Fruit fly (Drosophila melanogaster) whole organism, embryonic: ENCODE data around the gene CG42795.

Source experiments
- Blimp-1 ChIP-seq: fragments of 200-800 bp; sonication (Bioruptor generic); optimal IDR thresholded peaks from 3 replicates; lab custom pipeline; 2018; ENCODE audit warnings: missing biosample characterization, missing genetic modification characterization, mild to moderate bottlenecking, moderate library complexity, missing genetic modification reagents
- CG10267 ChIP-seq: fragments of 200-800 bp; sonication (Bioruptor generic); optimal IDR thresholded peaks from 2 replicates; lab custom pipeline; 2018; ENCODE audit warnings: missing biosample characterization, mild to moderate bottlenecking, missing genetic modification characterization, moderate library complexity
- CG10565 ChIP-seq: fragments of 200-800 bp; sonication (Bioruptor generic); optimal IDR thresholded peaks from 3 replicates; lab custom pipeline; 2016; ENCODE audit warnings: missing biosample characterization, mild to moderate bottlenecking, missing genetic modification characterization
- CG12236 ChIP-seq: fragments of 200-800 bp; sonication (Bioruptor generic); optimal IDR thresholded peaks from 2 replicates; lab custom pipeline; 2016; ENCODE audit warnings: missing biosample characterization, missing genetic modification characterization
- CG13424 ChIP-seq: fragments of 200-800 bp; sonication (Bioruptor generic); optimal IDR thresholded peaks from 2 replicates; lab custom pipeline; 2019; ENCODE audit warnings: missing biosample characterization, mild to moderate bottlenecking, missing genetic modification characterization, moderate library complexity
- CG13894 ChIP-seq: fragments of 200-800 bp; sonication (Bioruptor generic); optimal IDR thresholded peaks from 3 replicates; lab custom pipeline; 2018; ENCODE audit warnings: missing biosample characterization, mild to moderate bottlenecking, missing genetic modification characterization, moderate library complexity
- CG16863 ChIP-seq: fragments of 200-800 bp; sonication (Bioruptor generic); optimal IDR thresholded peaks from 3 replicates; lab custom pipeline; 2016; ENCODE audit warnings: missing biosample characterization, missing genetic modification characterization
- CG17328 ChIP-seq: fragments of 200-800 bp; sonication (Bioruptor generic); IDR thresholded peaks from 2 replicates; pipeline ENCODE4 v1.3.6; 2022; ENCODE audit warnings: missing biosample characterization, missing genetic modification characterization
- CG30020 ChIP-seq: fragments of 200-800 bp; optimal IDR thresholded peaks from 2 replicates; lab custom pipeline; 2019; ENCODE audit warnings: missing biosample characterization, mild to moderate bottlenecking, missing genetic modification characterization, moderate library complexity
- CG30403 ChIP-seq: fragments of 200-800 bp; sonication (Bioruptor generic); optimal IDR thresholded peaks from 3 replicates; lab custom pipeline; 2016; ENCODE audit warnings: missing biosample characterization, missing genetic modification characterization
- CG32532 ChIP-seq: fragments of 200-800 bp; sonication (Bioruptor generic); IDR thresholded peaks from 2 replicates; pipeline ENCODE4 v1.3.6; 2022; ENCODE audit warnings: missing biosample characterization, missing genetic modification characterization
- CG4707 ChIP-seq: fragments of 200-800 bp; sonication (Bioruptor generic); optimal IDR thresholded peaks from 2 replicates; lab custom pipeline; 2018; ENCODE audit warnings: missing biosample characterization, mild to moderate bottlenecking, missing genetic modification characterization, moderate library complexity
- CG4854 ChIP-seq: fragments of 200-800 bp; sonication (Bioruptor generic); optimal IDR thresholded peaks from 2 replicates; lab custom pipeline; 2016; ENCODE audit warnings: missing biosample characterization, missing genetic modification characterization, inconsistent platforms
- CG7928 ChIP-seq: fragments of 200-800 bp; sonication (Bioruptor generic); optimal IDR thresholded peaks from 2 replicates; lab custom pipeline; 2017; ENCODE audit warnings: missing biosample characterization, mild to moderate bottlenecking, missing genetic modification characterization
- CHES-1-like ChIP-seq: fragments of 200-800 bp; sonication (Bioruptor generic); optimal IDR thresholded peaks from 2 replicates; lab custom pipeline; 2016; ENCODE audit warnings: missing biosample characterization, missing genetic modification characterization
- E2f1 ChIP-seq: fragments of 200-800 bp; sonication (Bioruptor generic); IDR thresholded peaks from 2 replicates; pipeline ENCODE4 v1.3.6; 2022; ENCODE audit warnings: missing biosample characterization, missing genetic modification characterization
- E2f2 ChIP-seq: fragments of 200-800 bp; sonication (Bioruptor generic); IDR thresholded peaks from 2 replicates; pipeline ENCODE4 v1.3.6; 2022; ENCODE audit warnings: missing biosample characterization, missing genetic modification characterization
- Ets97D ChIP-seq: fragments of 200-800 bp; sonication (Bioruptor generic); optimal IDR thresholded peaks from 3 replicates; lab custom pipeline; 2016; ENCODE audit warnings: missing biosample characterization, missing genetic modification characterization
- Hand ChIP-seq: fragments of 200-800 bp; sonication (Bioruptor generic); optimal IDR thresholded peaks from 2 replicates; lab custom pipeline; 2017; ENCODE audit warnings: mild to moderate bottlenecking, missing biosample characterization, missing genetic modification reagents, missing genetic modification characterization
- Hr39 ChIP-seq: fragments of >200 bp; optimal IDR thresholded peaks from 2 replicates; lab custom pipeline; 2017
- Hsf ChIP-seq: fragments of 200-800 bp; sonication (Bioruptor generic); optimal IDR thresholded peaks from 3 replicates; lab custom pipeline; 2016; ENCODE audit warnings: missing biosample characterization, missing genetic modification characterization
- Kr ChIP-seq: fragments of 200-800 bp; sonication (Bioruptor generic); optimal IDR thresholded peaks from 2 replicates; lab custom pipeline; 2017; ENCODE audit warnings: missing biosample characterization, mild to moderate bottlenecking, missing genetic modification characterization
- Lim3 ChIP-seq: fragments of 200-800 bp; sonication (Bioruptor generic); IDR thresholded peaks from 2 replicates; pipeline ENCODE4 v1.3.6; 2022; ENCODE audit warnings: missing biosample characterization, missing genetic modification characterization
- Myb ChIP-seq: fragments of 200-800 bp; sonication (Bioruptor generic); optimal IDR thresholded peaks from 2 replicates; lab custom pipeline; 2016; ENCODE audit warnings: missing biosample characterization, missing genetic modification characterization
- Nf-YA ChIP-seq: fragments of 200-800 bp; sonication (Bioruptor generic); IDR thresholded peaks from 2 replicates; pipeline ENCODE4 v1.3.6; 2022; ENCODE audit warnings: missing biosample characterization, missing genetic modification characterization
- NfI ChIP-seq: fragments of 200-800 bp; sonication (Bioruptor generic); optimal IDR thresholded peaks from 3 replicates; lab custom pipeline; 2018; ENCODE audit warnings: missing biosample characterization, mild to moderate bottlenecking, missing genetic modification characterization, moderate library complexity
- Rx ChIP-seq: fragments of 200-800 bp; sonication (Bioruptor generic); IDR thresholded peaks from 2 replicates; pipeline ENCODE4 v1.3.6; 2022; ENCODE audit warnings: missing biosample characterization, missing genetic modification characterization
- Scr ChIP-seq: fragments of 200-800 bp; sonication (Bioruptor generic); IDR thresholded peaks from 2 replicates; pipeline ENCODE4 v1.3.6; 2022; ENCODE audit warnings: missing biosample characterization, missing genetic modification characterization; ENCODE audit not compliant: partially characterized antibody
- Taf1 ChIP-seq: fragments of 200-800 bp; sonication (Bioruptor generic); IDR thresholded peaks from 2 replicates; pipeline ENCODE4 v1.3.6; 2022; ENCODE audit warnings: missing biosample characterization, missing genetic modification characterization
- Trl ChIP-seq, 3 experiments: fragments of >200 bp in 2 of 3; fragments of 200-800 bp in 1 of 3; sonication (Bioruptor generic) in 1 of 3; optimal IDR thresholded peaks; 2 replicates in 1 of 3; 3 replicates in 2 of 3; lab custom pipeline; 2016 to 2017; ENCODE audit warnings: missing biosample characterization in 1 of 3, missing genetic modification characterization in 1 of 3
- Xbp1 ChIP-seq: fragments of 200-800 bp; sonication (Bioruptor generic); optimal IDR thresholded peaks from 3 replicates; lab custom pipeline; 2016; ENCODE audit warnings: missing biosample characterization, mild to moderate bottlenecking, missing genetic modification characterization
- YL-1 ChIP-seq: fragments of 200-800 bp; sonication (Bioruptor generic); optimal IDR thresholded peaks from 3 replicates; lab custom pipeline; 2017; ENCODE audit warnings: missing biosample characterization, mild to moderate bottlenecking, missing genetic modification characterization
- ac ChIP-seq: fragments of 200-800 bp; sonication (Bioruptor generic); optimal IDR thresholded peaks from 3 replicates; lab custom pipeline; 2017; ENCODE audit warnings: missing biosample characterization, mild to moderate bottlenecking, missing genetic modification characterization
- ash1 ChIP-seq: fragments of 200-800 bp; sonication (Bioruptor generic); optimal IDR thresholded peaks from 2 replicates; lab custom pipeline; 2018; ENCODE audit warnings: missing biosample characterization, mild to moderate bottlenecking, missing genetic modification characterization
- chm ChIP-seq: fragments of 200-800 bp; sonication (Bioruptor generic); IDR thresholded peaks from 2 replicates; pipeline ENCODE4 v1.3.6; 2022; ENCODE audit warnings: missing biosample characterization, missing genetic modification characterization
- corto ChIP-seq: fragments of 200-800 bp; sonication (Bioruptor generic); optimal IDR thresholded peaks from 2 replicates; lab custom pipeline; 2016; ENCODE audit warnings: missing biosample characterization, mild to moderate bottlenecking, missing genetic modification characterization, moderate library complexity
- crol ChIP-seq: fragments of 200-800 bp; sonication (Bioruptor generic); IDR thresholded peaks from 2 replicates; pipeline ENCODE4 v1.3.6; 2022; ENCODE audit warnings: missing biosample characterization, missing genetic modification characterization
- dimm ChIP-seq: fragments of 200-800 bp; sonication (Bioruptor generic); IDR thresholded peaks from 2 replicates; pipeline ENCODE4 v1.3.6; 2022; ENCODE audit warnings: missing biosample characterization, missing genetic modification characterization
- dm ChIP-seq: fragments of 200-800 bp; sonication (Bioruptor generic); optimal IDR thresholded peaks from 3 replicates; lab custom pipeline; 2016; ENCODE audit warnings: missing biosample characterization, missing genetic modification characterization
- dysf ChIP-seq: fragments of 200-800 bp; sonication (Bioruptor generic); IDR thresholded peaks from 3 replicates; pipeline ENCODE4 v1.3.6; 2022; ENCODE audit warnings: missing biosample characterization, missing genetic modification characterization
- fd102C ChIP-seq: fragments of 200-800 bp; sonication (Bioruptor generic); optimal IDR thresholded peaks from 2 replicates; lab custom pipeline; 2018; ENCODE audit warnings: missing biosample characterization, mild to moderate bottlenecking, missing genetic modification characterization, moderate library complexity
- fd64A ChIP-seq: fragments of 200-800 bp; sonication (Bioruptor generic); optimal IDR thresholded peaks from 3 replicates; lab custom pipeline; 2018; ENCODE audit warnings: missing biosample characterization, mild to moderate bottlenecking, missing genetic modification characterization
- gcm2 ChIP-seq: fragments of 200-800 bp; sonication (Bioruptor generic); optimal IDR thresholded peaks from 2 replicates; lab custom pipeline; 2016; ENCODE audit warnings: missing biosample characterization, missing genetic modification characterization
- hb ChIP-seq: fragments of 200-800 bp; sonication (Bioruptor generic); IDR thresholded peaks from 3 replicates; pipeline ENCODE4 v1.3.6; 2022; ENCODE audit warnings: missing biosample characterization, missing genetic modification characterization; ENCODE audit not compliant: partially characterized antibody
- hth ChIP-seq: fragments of >200 bp; optimal IDR thresholded peaks from 2 replicates; lab custom pipeline; 2017; ENCODE audit warnings: inconsistent platforms
- jing ChIP-seq: fragments of 200-800 bp; sonication (Bioruptor generic); optimal IDR thresholded peaks from 2 replicates; lab custom pipeline; 2018; ENCODE audit warnings: missing biosample characterization, mild to moderate bottlenecking, missing genetic modification characterization
- kni ChIP-seq: fragments of 200-800 bp; sonication (Bioruptor generic); optimal IDR thresholded peaks from 3 replicates; lab custom pipeline; 2017; ENCODE audit warnings: mild to moderate bottlenecking, missing biosample characterization, missing genetic modification reagents, missing genetic modification characterization
- knrl ChIP-seq: fragments of 200-800 bp; sonication (Bioruptor generic); IDR thresholded peaks from 3 replicates; pipeline ENCODE4 v1.3.6; 2022; ENCODE audit warnings: missing biosample characterization, missing genetic modification characterization; ENCODE audit not compliant: partially characterized antibody
- lbe ChIP-seq: fragments of 200-800 bp; sonication (Bioruptor generic); optimal IDR thresholded peaks from 2 replicates; lab custom pipeline; 2016; ENCODE audit warnings: missing biosample characterization, mild to moderate bottlenecking, missing genetic modification characterization
- psq ChIP-seq: fragments of 200-800 bp; sonication (Bioruptor generic); optimal IDR thresholded peaks from 2 replicates; lab custom pipeline; 2017; ENCODE audit warnings: missing biosample characterization, missing genetic modification characterization
- sr ChIP-seq: fragments of 200-800 bp; sonication (Bioruptor generic); IDR thresholded peaks from 3 replicates; pipeline ENCODE4 v1.3.6; 2022; ENCODE audit warnings: missing biosample characterization, missing genetic modification characterization
- vnd ChIP-seq: fragments of 200-800 bp; sonication (Bioruptor generic); IDR thresholded peaks from 3 replicates; pipeline ENCODE4 v1.3.6; 2022; ENCODE audit warnings: missing biosample characterization, missing genetic modification characterization; ENCODE audit not compliant: partially characterized antibody

CG42795 gene

DNA sequence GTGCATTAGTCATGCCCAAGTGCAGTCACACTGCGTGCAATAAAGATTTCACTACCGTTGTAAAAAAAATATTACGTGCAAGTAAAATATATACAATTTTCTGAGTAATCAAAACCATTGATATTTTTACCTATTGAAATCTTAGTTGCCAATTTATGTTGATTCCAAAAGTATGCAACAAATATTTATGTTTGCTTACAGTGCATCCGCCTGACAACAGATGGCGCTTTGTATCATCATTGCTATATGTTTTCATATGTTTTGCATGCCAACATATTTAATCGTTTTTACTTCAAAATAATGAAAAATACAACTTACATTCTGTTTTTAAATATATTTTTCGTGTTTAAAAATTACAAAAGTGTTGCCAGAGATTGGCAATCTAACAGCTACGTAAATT lies 21.9 kb upstream of the CG42795 start (continued):
- TF ChIP-seq Nf-YA (GFP tag; lab: Robert Waterston, UW) (no peak), E2f2 (no peak), CG4854 (GFP tag; lab: Kevin White, UChicago) (peak; percentile 36), Kr (GFP tag; lab: Kevin White, UChicago) (peak; percentile 0), sr (GFP tag; lab: Robert Waterston, UW) (no peak), CG7928 (GFP tag; lab: Kevin White, UChicago) (no peak), CG4707 (GFP tag; lab: Kevin White, UChicago) (peak; percentile 43), Taf1 (GFP tag; lab: Robert Waterston, UW) (no peak), dimm (GFP tag; lab: Robert Waterston, UW) (no peak), crol (GFP tag; lab: Robert Waterston, UW) (no peak), kni (GFP tag; lab: Kevin White, UChicago) (no peak), hb (GFP tag; lab: Robert Waterston, UW) (no peak), gcm2 (GFP tag; lab: Kevin White, UChicago) (no peak), fd64A (GFP tag; lab: Kevin White, UChicago) (no peak), CG30020 (tag; lab: Kevin White, UChicago) (no peak), CG12236 (GFP tag; lab: Kevin White, UChicago) (no peak), Hr39 (lab: Kevin White, UChicago) (no peak), ash1 (no peak), CG16863 (GFP tag; lab: Kevin White, UChicago) (no peak), CG17328 (GFP tag; lab: Robert Waterston, UW) (peak; percentile 38; the same call in 1 of the 2 replicates), corto (no peak), Hand (GFP tag; lab: Kevin White, UChicago) (no peak), Trl (optimal IDR thresholded peaks at IDR 0.05; lab: Kevin White, UChicago) (no peak), Trl (GFP tag; optimal IDR thresholded peaks at IDR 0.05; lab: Kevin White, UChicago) (no peak), CG10565 (GFP tag; lab: Kevin White, UChicago) (no peak), hth (lab: Kevin White, UChicago) (no peak), dysf (GFP tag; lab: Robert Waterston, UW) (peak; percentile 28; the same call in 1 of the 3 replicates), dm (GFP tag; lab: Kevin White, UChicago) (no peak), NfI (GFP tag; lab: Kevin White, UChicago) (peak; percentile 41), YL-1 (GFP tag; lab: Kevin White, UChicago) (no peak), Lim3 (GFP tag; lab: Robert Waterston, UW) (no peak), CG32532 (GFP tag; lab: Robert Waterston, UW) (peak; percentile 63; the same call in 1 of the 2 replicates), lbe (no peak), knrl (GFP tag; lab: Robert Waterston, UW) (peak; percentile 42; the same call in 1 of the 3 replicates), CG30403 (peak; percentile 16), CG13424 (tag; lab: Kevin White, UChicago) (peak; percentile 29), jing (GFP tag; lab: Kevin White, UChicago) (no peak), Blimp-1 (peak; percentile 37), fd102C (GFP tag; lab: Kevin White, UChicago) (no peak), Myb (GFP tag; lab: Kevin White, UChicago) (no peak), psq (GFP tag; lab: Kevin White, UChicago) (no peak), Hsf (GFP tag; lab: Kevin White, UChicago) (peak; percentile 49), ac (GFP tag; lab: Kevin White, UChicago) (no peak), Scr (no peak), Ets97D (GFP tag; lab: Kevin White, UChicago) (no peak), chm (GFP tag; lab: Robert Waterston, UW) (no peak), Rx (GFP tag; lab: Robert Waterston, UW) (no peak), vnd (GFP tag; lab: Robert Waterston, UW) (no peak), E2f1 (GFP tag; lab: Robert Waterston, UW) (no peak), CG13894 (tag; lab: Kevin White, UChicago) (no peak), CHES-1-like (GFP tag; lab: Kevin White, UChicago) (no peak), Xbp1 (GFP tag; lab: Kevin White, UChicago) (peak; percentile 43), CG10267 (tag; lab: Kevin White, UChicago) (peak; percentile 33)
